Fruit fly (Drosophila melanogaster) whole organism, embryonic: ENCODE measurements around the gene CG34398.

Experiments used
- Abd-B ChIP-seq: fragments of 200-800 bp; sonication (Bioruptor generic); optimal IDR thresholded peaks from 2 replicates; lab custom pipeline; 2018; ENCODE audit warnings: missing biosample characterization, mild to moderate bottlenecking, missing genetic modification characterization, moderate library complexity
- Antp ChIP-seq: fragments of 200-800 bp; sonication (Bioruptor generic); optimal IDR thresholded peaks from 3 replicates; lab custom pipeline; 2016; ENCODE audit warnings: missing biosample characterization, missing genetic modification characterization
- B-H2 ChIP-seq: fragments of 200-800 bp; sonication (Bioruptor generic); optimal IDR thresholded peaks from 2 replicates; lab custom pipeline; 2018; ENCODE audit warnings: missing biosample characterization, mild to moderate bottlenecking, missing genetic modification characterization
- C15 ChIP-seq: fragments of 200-800 bp; sonication (Bioruptor generic); IDR thresholded peaks from 3 replicates; pipeline ENCODE4 v1.3.6; 2022; ENCODE audit warnings: missing biosample characterization, missing genetic modification characterization
- CG11560 ChIP-seq: fragments of 200-800 bp; sonication (Bioruptor generic); IDR thresholded peaks from 3 replicates; pipeline ENCODE4 v1.3.6; 2022; ENCODE audit warnings: missing biosample characterization, missing genetic modification characterization
- CG1792 ChIP-seq: fragments of 200-800 bp; sonication (Bioruptor generic); optimal IDR thresholded peaks from 2 replicates; lab custom pipeline; 2016; ENCODE audit warnings: missing biosample characterization, missing genetic modification characterization
- CG3847 ChIP-seq: fragments of 200-800 bp; sonication (Bioruptor generic); IDR thresholded peaks from 2 replicates; pipeline ENCODE4 v1.3.6; 2022; ENCODE audit warnings: missing biosample characterization, missing genetic modification characterization
- CG5180 ChIP-seq: fragments of 200-800 bp; sonication (Bioruptor generic); optimal IDR thresholded peaks from 3 replicates; lab custom pipeline; 2017; ENCODE audit warnings: missing biosample characterization, missing genetic modification characterization, mild to moderate bottlenecking, moderate library complexity, missing genetic modification reagents
- CG5953 ChIP-seq: fragments of 200-800 bp; sonication (Bioruptor generic); IDR thresholded peaks from 2 replicates; pipeline ENCODE4 v1.3.6; 2022; ENCODE audit warnings: missing biosample characterization, missing genetic modification characterization
- CG6683 ChIP-seq: fragments of 200-800 bp; sonication (Bioruptor generic); optimal IDR thresholded peaks from 2 replicates; lab custom pipeline; 2017; ENCODE audit warnings: missing biosample characterization, mild to moderate bottlenecking, missing genetic modification characterization, missing genetic modification reagents
- CG8089 ChIP-seq: fragments of 200-800 bp; sonication (Bioruptor generic); optimal IDR thresholded peaks from 3 replicates; lab custom pipeline; 2016; ENCODE audit warnings: missing biosample characterization, missing genetic modification characterization
- CG8765 ChIP-seq: fragments of 200-800 bp; sonication (Bioruptor generic); IDR thresholded peaks from 2 replicates; pipeline ENCODE4 v1.3.6; 2022; ENCODE audit warnings: missing biosample characterization, missing genetic modification characterization
- Chrac-16 ChIP-seq: fragments of 200-800 bp; sonication (Bioruptor generic); optimal IDR thresholded peaks from 3 replicates; lab custom pipeline; 2016; ENCODE audit warnings: missing biosample characterization, missing genetic modification characterization
- CkIIα-i1 ChIP-seq: fragments of 200-800 bp; sonication (Bioruptor generic); IDR thresholded peaks from 2 replicates; pipeline ENCODE4 v1.3.6; 2022; ENCODE audit warnings: missing biosample characterization, missing genetic modification characterization
- D ChIP-seq, 2 experiments: fragments of 200-800 bp in 1 of 2; fragments of >200 bp in 1 of 2; sonication (Bioruptor generic) in 1 of 2; optimal IDR thresholded peaks; 2 replicates in 1 of 2; 3 replicates in 1 of 2; lab custom pipeline; 2017; ENCODE audit warnings: mild to moderate bottlenecking in 1 of 2, missing biosample characterization in 1 of 2, missing genetic modification characterization in 1 of 2, missing genetic modification reagents in 1 of 2
- Deaf1 ChIP-seq: fragments of 200-800 bp; optimal IDR thresholded peaks from 3 replicates; lab custom pipeline; 2019; ENCODE audit warnings: missing biosample characterization, mild to moderate bottlenecking, missing genetic modification characterization, moderate library complexity
- Fer1 ChIP-seq: fragments of 200-800 bp; sonication (Bioruptor generic); optimal IDR thresholded peaks from 2 replicates; lab custom pipeline; 2017; ENCODE audit warnings: missing biosample characterization, mild to moderate bottlenecking, missing genetic modification characterization
- Hmx ChIP-seq: fragments of 200-800 bp; sonication (Bioruptor generic); optimal IDR thresholded peaks from 2 replicates; lab custom pipeline; 2016; ENCODE audit warnings: missing biosample characterization, missing genetic modification characterization
- Jarid2 ChIP-seq: fragments of 200-800 bp; sonication (Bioruptor generic); optimal IDR thresholded peaks from 3 replicates; lab custom pipeline; 2017; ENCODE audit warnings: mild to moderate bottlenecking, missing biosample characterization, missing genetic modification reagents, missing genetic modification characterization
- Mad ChIP-seq: fragments of 200-800 bp; sonication (Bioruptor generic); optimal IDR thresholded peaks from 2 replicates; lab custom pipeline; 2016; ENCODE audit warnings: missing biosample characterization, missing genetic modification characterization
- Mes4 ChIP-seq: fragments of 200-800 bp; sonication (Bioruptor generic); optimal IDR thresholded peaks from 2 replicates; lab custom pipeline; 2016; ENCODE audit warnings: missing biosample characterization, missing genetic modification characterization
- Ravus ChIP-seq: fragments of 200-800 bp; sonication (Bioruptor generic); IDR thresholded peaks from 2 replicates; pipeline ENCODE4 v1.3.6; 2022; ENCODE audit warnings: missing biosample characterization, missing genetic modification characterization
- Rfx ChIP-seq: fragments of 200-800 bp; sonication (Bioruptor generic); IDR thresholded peaks from 2 replicates; pipeline ENCODE4 v1.3.6; 2022; ENCODE audit warnings: missing biosample characterization, missing genetic modification characterization
- Scr ChIP-seq: fragments of 200-800 bp; sonication (Bioruptor generic); IDR thresholded peaks from 2 replicates; pipeline ENCODE4 v1.3.6; 2022; ENCODE audit warnings: missing biosample characterization, missing genetic modification characterization; ENCODE audit not compliant: partially characterized antibody
- Sry-β ChIP-seq: fragments of 200-800 bp; sonication (Bioruptor generic); optimal IDR thresholded peaks from 2 replicates; lab custom pipeline; 2018; ENCODE audit warnings: missing biosample characterization, mild to moderate bottlenecking, missing genetic modification characterization, moderate library complexity
- Xbp1 ChIP-seq: fragments of 200-800 bp; sonication (Bioruptor generic); optimal IDR thresholded peaks from 3 replicates; lab custom pipeline; 2016; ENCODE audit warnings: missing biosample characterization, mild to moderate bottlenecking, missing genetic modification characterization
- amos ChIP-seq: fragments of 200-800 bp; sonication (Bioruptor generic); IDR thresholded peaks from 2 replicates; pipeline ENCODE4 v1.3.6; 2022; ENCODE audit warnings: missing biosample characterization, missing genetic modification characterization; ENCODE audit not compliant: partially characterized antibody
- ap ChIP-seq: fragments of 200-800 bp; sonication (Bioruptor generic); IDR thresholded peaks from 2 replicates; pipeline ENCODE4 v1.3.6; 2022; ENCODE audit warnings: missing biosample characterization, missing genetic modification characterization
- croc ChIP-seq: fragments of 200-800 bp; sonication (Bioruptor generic); conservative IDR thresholded peaks from 3 replicates; pipeline ENCODE4 v1.3.6; 2022; ENCODE audit warnings: missing biosample characterization, missing genetic modification characterization
- da ChIP-seq: fragments of 200-800 bp; sonication (Bioruptor generic); optimal IDR thresholded peaks from 2 replicates; lab custom pipeline; 2016; ENCODE audit warnings: missing biosample characterization, missing genetic modification characterization
- dimm ChIP-seq: fragments of 200-800 bp; sonication (Bioruptor generic); IDR thresholded peaks from 2 replicates; pipeline ENCODE4 v1.3.6; 2022; ENCODE audit warnings: missing biosample characterization, missing genetic modification characterization
- pan ChIP-seq, 4 experiments: fragments of >200 bp in 3 of 4; fragments of 200-800 bp in 1 of 4; sonication (Bioruptor generic) in 1 of 4; optimal IDR thresholded peaks in 3 of 4; IDR thresholded peaks in 1 of 4; 2 replicates each; pipeline versions ENCODE4 v1.3.6 to Lab custom; 2017 to 2022; ENCODE audit warnings: missing biosample characterization in 2 of 4, missing genetic modification characterization in 2 of 4, mixed read lengths in 1 of 4
- stc ChIP-seq: fragments of 200-800 bp; sonication (Bioruptor generic); IDR thresholded peaks from 2 replicates; pipeline ENCODE4 v1.3.6; 2022; ENCODE audit warnings: missing biosample characterization, missing genetic modification characterization
- trem ChIP-seq: fragments of 200-800 bp; optimal IDR thresholded peaks from 3 replicates; lab custom pipeline; 2019; ENCODE audit warnings: missing biosample characterization, mild to moderate bottlenecking, missing genetic modification characterization, moderate library complexity
- vnd ChIP-seq: fragments of 200-800 bp; sonication (Bioruptor generic); IDR thresholded peaks from 3 replicates; pipeline ENCODE4 v1.3.6; 2022; ENCODE audit warnings: missing biosample characterization, missing genetic modification characterization; ENCODE audit not compliant: partially characterized antibody

Gene CG34398

DNA sequence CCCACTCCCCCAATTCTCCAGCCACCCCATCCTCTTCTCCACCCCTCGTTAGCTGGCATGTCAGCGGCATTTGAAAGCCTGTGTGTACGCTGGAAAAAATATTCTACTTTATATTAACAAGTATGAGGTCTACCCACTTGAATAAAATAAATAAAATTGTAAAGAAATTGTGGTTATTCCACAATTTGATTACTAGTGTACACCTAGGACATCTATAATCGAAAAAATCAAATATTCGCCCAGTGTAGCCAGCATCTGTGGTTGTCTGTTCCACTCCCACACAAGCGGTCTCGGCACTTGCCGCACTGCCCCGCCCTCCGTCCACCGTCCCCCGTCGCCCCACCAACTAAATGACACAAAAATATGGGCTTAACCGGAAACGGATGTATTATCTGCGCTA, 37.8 kb upstream of the CG34398 start (continued):
- TF ChIP-seq CG3847 (GFP tag; lab: Robert Waterston, UW) (0 out of 2 replicates have a peak, but pooled peaks have one; percentile 36), Rfx (peak; percentile 57; the same call in 1 of the 2 replicates), CkIIα-i1 (no peak), Jarid2 (GFP tag; lab: Kevin White, UChicago) (peak; percentile 50), Chrac-16 (GFP tag; lab: Kevin White, UChicago) (peak; percentile 45), CG1792 (peak; percentile 19), pan (optimal IDR thresholded peaks at IDR 0.05; lab: Kevin White, UChicago) (no peak), pan (GFP tag; optimal IDR thresholded peaks at IDR 0.05 in 1 of 2, IDR thresholded peaks at IDR 0.05 in 1 of 2) (peak in 1 of 2 experiments; percentile 78), Ravus (GFP tag; lab: Robert Waterston, UW) (no peak; the same call in 1 of the 2 replicates), D (optimal IDR thresholded peaks at IDR 0.05; lab: Kevin White, UChicago) (no peak), D (GFP tag; optimal IDR thresholded peaks at IDR 0.05; lab: Kevin White, UChicago) (peak; percentile 83), C15 (GFP tag; lab: Robert Waterston, UW) (no peak)
- TF ChIP-seq, all 482 proteins: peak for 288

DNA sequence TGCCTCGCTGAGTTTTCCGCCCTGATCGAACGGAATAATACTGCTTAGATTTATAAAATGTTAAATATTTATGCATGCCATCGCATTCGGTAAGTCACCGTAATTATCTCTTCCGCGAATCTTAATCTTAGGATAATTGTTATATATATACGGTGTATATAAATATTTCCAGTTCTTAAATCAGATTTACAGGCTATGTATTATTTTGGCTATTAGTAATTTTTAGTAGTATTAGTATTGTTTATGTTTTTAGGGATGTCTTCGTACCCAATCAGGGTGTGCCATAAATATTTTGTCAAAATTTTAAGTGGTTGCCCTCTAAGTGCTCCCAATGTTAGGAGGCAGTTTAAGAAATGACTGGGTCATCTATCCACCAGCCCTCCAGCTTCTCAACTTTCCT, 36.1 kb upstream of the CG34398 start, which contains the start of gene CG32986:
TSS of gene CG32986 (plus strand) at position 301 of the 400 bp plus-strand sequence.
- TF ChIP-seq amos (GFP tag; lab: Robert Waterston, UW) (no peak), Scr (GFP tag; lab: Robert Waterston, UW) (no peak)

DNA sequence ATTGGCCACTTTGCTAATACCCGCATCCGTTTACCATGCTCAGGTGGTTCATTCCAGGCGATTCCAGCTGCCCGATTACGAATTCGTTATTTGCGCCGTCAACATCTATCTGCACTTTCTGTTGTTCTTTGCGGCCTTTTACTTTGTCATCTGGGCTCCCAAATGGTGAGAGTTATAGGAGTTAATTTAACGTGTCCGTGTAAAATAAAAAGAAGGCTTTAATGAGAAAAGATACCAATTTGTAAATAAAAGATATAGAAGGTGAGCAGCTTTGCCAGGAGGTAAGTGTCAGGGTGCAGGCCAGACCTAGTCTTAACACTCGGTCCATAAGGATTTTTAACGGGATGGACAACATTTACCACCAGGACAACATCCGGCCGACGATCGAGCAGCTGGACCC, 35.1 kb upstream of the CG34398 start, which contains the start of gene CG32987:
TSS of gene CG32987 (plus strand) at position 301 of the 400 bp plus-strand sequence.
- no peak for TF ChIP-seq Antp
- TF ChIP-seq da (GFP tag; lab: Kevin White, UChicago) = no peak
- TF ChIP-seq vnd (GFP tag; lab: Robert Waterston, UW) = no peak
- TF ChIP-seq Mes4 = no peak
- no peak for TF ChIP-seq CG8765 (GFP tag; lab: Robert Waterston, UW)
- no peak for TF ChIP-seq trem
- no peak for TF ChIP-seq Abd-B
- TF ChIP-seq B-H2 (GFP tag; lab: Kevin White, UChicago) = no peak
- no peak for TF ChIP-seq dimm (GFP tag; lab: Robert Waterston, UW)
- no peak for TF ChIP-seq Xbp1
- TF ChIP-seq CG11560 (tag; lab: Robert Waterston, UW) = no peak

DNA sequence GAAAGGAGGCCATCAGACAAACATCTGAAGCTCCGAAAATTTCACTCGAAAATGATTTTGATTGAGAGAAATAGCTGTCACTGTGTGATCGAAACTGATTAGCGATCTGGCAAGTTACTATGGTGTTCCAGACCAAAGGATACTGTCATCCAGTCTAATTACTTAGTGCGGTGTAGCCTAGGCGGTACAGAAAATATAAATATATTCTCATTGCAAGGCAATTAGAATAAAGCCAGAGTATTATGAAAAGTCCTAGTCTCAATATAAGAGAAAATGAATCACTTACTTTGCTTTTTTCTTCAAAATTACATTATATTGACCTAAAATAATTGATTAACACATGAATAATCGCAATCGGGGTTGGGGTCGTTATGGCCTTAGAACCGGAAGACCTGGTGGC, 34.0 kb upstream of the CG34398 start, which contains the start of gene CG32988:
TSS of gene CG32988 (plus strand) at position 301 of the 400 bp plus-strand sequence.
- TF ChIP-seq CG8089 (GFP tag; lab: Kevin White, UChicago) = no peak
- no peak for TF ChIP-seq ap (GFP tag; lab: Robert Waterston, UW)

DNA sequence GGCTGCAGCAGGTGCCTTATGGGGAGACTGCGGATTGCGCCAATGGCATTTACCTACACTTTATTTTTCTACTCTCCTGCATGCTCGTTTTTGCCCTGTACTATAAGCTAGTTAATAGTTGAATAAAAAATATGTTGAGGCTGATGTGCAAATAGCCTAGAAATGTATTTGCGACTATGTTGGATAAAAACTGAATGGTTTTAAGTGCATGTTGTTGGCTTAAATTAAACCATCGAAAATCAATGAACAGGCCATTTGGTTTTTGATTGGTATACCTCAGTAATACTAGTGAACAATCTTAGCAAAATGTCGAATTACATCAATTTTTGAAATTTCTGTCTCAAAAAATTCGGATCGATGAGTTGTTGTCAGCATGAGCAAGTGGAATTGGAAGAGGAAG, 33.0 kb upstream of the CG34398 start, which contains the start of gene CG32983:
TSS of gene CG32983 (plus strand) at position 301 of the 400 bp plus-strand sequence.
- TF ChIP-seq croc (GFP tag; lab: Robert Waterston, UW) (no peak), Sry-β (GFP tag; lab: Kevin White, UChicago) (no peak), CG6683 (GFP tag; lab: Kevin White, UChicago) (no peak), stc (GFP tag; lab: Robert Waterston, UW) (no peak), Mad (no peak), Fer1 (no peak), CG5953 (GFP tag; lab: Robert Waterston, UW) (no peak), Deaf1 (tag; lab: Kevin White, UChicago) (no peak), Hmx (GFP tag; lab: Kevin White, UChicago) (no peak), CG5180 (GFP tag; lab: Kevin White, UChicago) (no peak)
